Fruit fly (Drosophila melanogaster): Measurements from ENCODE around the gene Arp2.

dm6 chrX:16593418-16593817 is 39.6 kb upstream of the Arp2 start, which contains the start of the genes SMC3 and Ubc7:
- TF ChIP-seq fd85E (GFP tag; optimal IDR thresholded peaks at IDR 0.05) (no peak), Hr39 (GFP tag; optimal IDR thresholded peaks at IDR 0.05) (no peak), CG6854 (GFP tag; optimal IDR thresholded peaks at IDR 0.05) (no peak), Gug (GFP tag; IDR thresholded peaks at IDR 0.05) (no peak), salr (GFP tag; optimal IDR thresholded peaks at IDR 0.05) (no peak), CG34406 (GFP tag; optimal IDR thresholded peaks at IDR 0.05) (no peak), Sox14 (GFP tag; optimal IDR thresholded peaks at IDR 0.05) (no peak), Hr38 (GFP tag; optimal IDR thresholded peaks at IDR 0.05) (no peak), svp (GFP tag) (no peak), CG6792 (GFP tag; optimal IDR thresholded peaks at IDR 0.05) (no peak)
